Worm (Caenorhabditis elegans): ENCODE measurements around the gene W09D6.1.

Gene W09D6.1

ce11 chrIII:11088187-11088586 lies 19.5 kb downstream of the W09D6.1 start, which contains the start of gene W09D6.5:
Gene W09D6.5, plus strand, starts transcription at chrIII:11088487.
- TF ChIP-seq efl-1 (GFP tag; optimal IDR thresholded peaks at IDR 0.05) (no peak), ceh-58 (GFP tag; IDR thresholded peaks at IDR 0.05) (no peak), madf-10 (tag; optimal IDR thresholded peaks at IDR 0.05) (no peak), mcd-1 (GFP tag; IDR thresholded peaks at IDR 0.05) (no peak), xnd-1 (tag; optimal IDR thresholded peaks at IDR 0.05) (no peak), dox-1 (GFP tag; IDR thresholded peaks at IDR 0.05) (no peak), lin-54 (GFP tag; optimal IDR thresholded peaks at IDR 0.05) (no peak), pha-4 (tag; optimal IDR thresholded peaks at IDR 0.05) (no peak), attf-6 (GFP tag; IDR thresholded peaks at IDR 0.05) (no peak), lin-40 (tag; optimal IDR thresholded peaks at IDR 0.05) (no peak), F57C9.4 (tag; optimal IDR thresholded peaks at IDR 0.05) (no peak), nhr-80 (tag; optimal IDR thresholded peaks at IDR 0.05) (no peak), nfyb-1 (GFP tag; IDR thresholded peaks at IDR 0.05) (no peak), tlf-1 (GFP tag; optimal IDR thresholded peaks at IDR 0.05) (no peak), ekl-4 (GFP tag; IDR thresholded peaks at IDR 0.05) (no peak)

DNA sequence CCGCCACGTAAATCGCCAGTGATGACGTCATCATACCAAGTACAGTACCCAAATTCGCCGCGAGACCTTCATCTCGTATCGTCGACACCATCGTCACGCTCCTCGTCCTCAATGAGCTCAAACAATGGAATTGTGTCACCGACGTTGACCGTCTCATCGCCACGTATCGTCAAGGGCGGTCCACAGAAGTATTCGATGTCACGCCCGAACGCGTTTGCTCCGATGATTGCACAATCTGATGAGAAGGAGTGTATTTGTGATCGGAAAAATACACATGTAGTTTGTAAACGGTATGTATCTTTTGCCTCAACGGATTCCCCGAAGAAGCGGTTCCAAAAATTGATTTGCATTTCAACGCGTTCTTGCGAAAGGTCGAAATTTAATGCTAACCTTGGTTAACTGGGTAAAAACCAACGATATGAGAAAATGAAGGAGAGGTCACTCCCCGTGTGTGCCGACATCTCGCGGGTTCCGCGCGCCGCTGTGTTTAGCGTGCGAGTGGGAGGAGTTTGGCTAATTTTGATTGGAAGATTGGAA lies 21.5 kb downstream of the W09D6.1 start:
- TF ChIP-seq C06A6.2 (GFP tag; conservative IDR thresholded peaks at IDR 0.05) (peak; percentile 38; the same call in 1 of the 2 replicates), unc-130 (GFP tag; optimal IDR thresholded peaks at IDR 0.05) (peak; percentile 52), T26A5.8 (tag; optimal IDR thresholded peaks at IDR 0.05) (peak; percentile 32), nfya-1 (tag; optimal IDR thresholded peaks at IDR 0.05; ENCODE audit: borderline replicate concordance, insufficient read depth) (no peak), cebp-2 (GFP tag; IDR thresholded peaks at IDR 0.05) (no peak), tbx-9 (tag; optimal IDR thresholded peaks at IDR 0.05; ENCODE audit: borderline replicate concordance) (no peak), ZK185.1 (tag; optimal IDR thresholded peaks at IDR 0.05; ENCODE audit: poor library complexity, severe bottlenecking) (peak; percentile 36), ceh-27 (GFP tag; optimal IDR thresholded peaks at IDR 0.05) (no peak), ceh-91 (GFP tag; IDR thresholded peaks at IDR 0.05) (no peak), nhr-120 (GFP tag; IDR thresholded peaks at IDR 0.05) (no peak), zim-3 (tag; optimal IDR thresholded peaks at IDR 0.05) (peak; percentile 27), ama-1 (optimal IDR thresholded peaks at IDR 0.05) (peak; percentile 97), ama-1 (GFP tag; optimal IDR thresholded peaks at IDR 0.05) (no peak), ztf-3 (GFP tag; optimal IDR thresholded peaks at IDR 0.05) (peak; percentile 1), C17E4.6 (GFP tag; IDR thresholded peaks at IDR 0.05) (peak; percentile 62; the same call in 1 of the 2 replicates), T07F8.4 (tag; optimal IDR thresholded peaks at IDR 0.05) (no peak), lsl-1 (GFP tag; optimal IDR thresholded peaks at IDR 0.05) (peak; percentile 56), sea-2 (GFP tag; IDR thresholded peaks at IDR 0.05) (no peak), tlf-1 (GFP tag; optimal IDR thresholded peaks at IDR 0.05) (peak; percentile 62), snpc-4 (GFP tag; optimal IDR thresholded peaks at IDR 0.05) (peak; percentile 94), snpc-4 (tag; optimal IDR thresholded peaks at IDR 0.05) (peak; percentile 96 to 99 (median 98)), ekl-4 (GFP tag; IDR thresholded peaks at IDR 0.05) (peak; percentile 71), egl-18 (GFP tag; IDR thresholded peaks at IDR 0.05) (no peak), ccch-3 (GFP tag; optimal IDR thresholded peaks at IDR 0.05) (no peak), F37B4.10 (GFP tag; IDR thresholded peaks at IDR 0.05) (0 out of 2 replicates have a peak, but pooled peaks have one; percentile 12), tbp1 (GFP tag; optimal IDR thresholded peaks at IDR 0.05) (peak; percentile 78), Y53F4B.3 (GFP tag; IDR thresholded peaks at IDR 0.05) (no peak), egl-44 (GFP tag; IDR thresholded peaks at IDR 0.05) (0 out of 2 replicates have a peak, but pooled peaks have one; percentile 45), F57C9.4 (tag; optimal IDR thresholded peaks at IDR 0.05) (peak; percentile 9), snpc-1.3 (tag; optimal IDR thresholded peaks at IDR 0.05; ENCODE audit: insufficient read depth) (peak; percentile 92), hmg-1.2 (GFP tag; IDR thresholded peaks at IDR 0.05) (peak; percentile 93), dpl-1 (GFP tag; optimal IDR thresholded peaks at IDR 0.05) (no peak), lin-40 (tag; optimal IDR thresholded peaks at IDR 0.05) (peak; percentile 24), somi-1 (GFP tag; optimal IDR thresholded peaks at IDR 0.05) (no peak), let-607 (tag; optimal IDR thresholded peaks at IDR 0.05) (no peak), F57A8.1 (GFP tag; optimal IDR thresholded peaks at IDR 0.05) (no peak)
